Worm (Caenorhabditis elegans): Measurements from ENCODE around the gene ZC239.17.

- TF ChIP-seq klf-2 (GFP tag; conservative IDR thresholded peaks at IDR 0.05) (no peak), flt-1 (GFP tag; IDR thresholded peaks at IDR 0.05) (no peak), tab-1 (GFP tag; IDR thresholded peaks at IDR 0.05) (no peak), ztf-29 (GFP tag; IDR thresholded peaks at IDR 0.05) (no peak), ztf-23 (GFP tag; IDR thresholded peaks at IDR 0.05) (no peak), cog-1 (tag; optimal IDR thresholded peaks at IDR 0.05) (no peak), T22C8.4 (GFP tag; IDR thresholded peaks at IDR 0.05) (no peak)
Measured at ce11 chrII:3241842-3242241, 16.2 kb upstream of the ZC239.17 start.
